Fruit fly (Drosophila melanogaster): ENCODE results near the gene CG14606.

DNA sequence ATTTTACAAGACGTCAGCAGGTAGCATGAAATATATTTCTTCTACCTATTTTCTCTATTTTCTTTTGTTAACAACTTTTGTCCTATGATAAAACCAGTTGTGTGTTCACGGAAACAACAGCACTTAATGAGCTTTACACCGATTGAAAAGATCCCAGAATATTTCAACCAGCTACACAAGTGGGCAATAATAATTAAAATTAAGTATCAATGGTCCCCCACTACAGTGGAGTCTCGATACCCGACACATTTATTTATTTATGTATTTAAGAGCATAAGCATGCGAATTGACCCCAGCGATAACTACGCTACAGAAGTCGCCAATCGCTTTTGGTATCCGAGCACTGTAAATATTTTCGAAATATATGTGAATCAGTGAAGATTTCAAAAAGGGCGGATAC lies 28.2 kb downstream of the CG14606 start:
- no peak for TF ChIP-seq toe (GFP tag; optimal IDR thresholded peaks at IDR 0.05)
- TF ChIP-seq bab1 (GFP tag; optimal IDR thresholded peaks at IDR 0.05), result no peak
- no peak for TF ChIP-seq CG7101 (tag; optimal IDR thresholded peaks at IDR 0.05)
- no peak for TF ChIP-seq cic (GFP tag; optimal IDR thresholded peaks at IDR 0.05)
- no peak for TF ChIP-seq CG11617 (GFP tag; optimal IDR thresholded peaks at IDR 0.05)

Data from whole organism, adult.